Worm (Caenorhabditis elegans) whole organism, L2 larva: ENCODE measurements around the gene algn-3.

Experiments used
- C34F6.9 ChIP-seq: fragments of 150-350 bp; optimal IDR thresholded peaks from 2 replicates; lab custom pipeline; 2014; ENCODE audit warnings: missing biosample characterization, missing genetic modification characterization
- F13H6.1 ChIP-seq: sonication (generic microtip); optimal IDR thresholded peaks from 2 replicates; lab custom pipeline; 2016; ENCODE audit warnings: missing genetic modification characterization, missing compliant biosample characterization
- R02D3.7 ChIP-seq: fragments of 150-350 bp; optimal IDR thresholded peaks from 2 replicates; lab custom pipeline; 2014; ENCODE audit warnings: missing biosample characterization, missing genetic modification characterization
- Y55F3AM.14 ChIP-seq: fragments of 200-800 bp; sonication (Bioruptor generic); optimal IDR thresholded peaks from 2 replicates; lab custom pipeline; 2018; ENCODE audit warnings: mild to moderate bottlenecking, missing genetic modification characterization, missing compliant biosample characterization
- ZK546.5 ChIP-seq: sonication (generic microtip); optimal IDR thresholded peaks from 2 replicates; lab custom pipeline; 2017; ENCODE audit warnings: missing biosample characterization, missing genetic modification characterization
- aly-2 ChIP-seq: fragments of 150-350 bp; optimal IDR thresholded peaks from 2 replicates; lab custom pipeline; 2014; ENCODE audit warnings: missing biosample characterization, missing genetic modification characterization
- ama-1 ChIP-seq: fragments of 150-350 bp; optimal IDR thresholded peaks from 2 replicates; lab custom pipeline; 2018; ENCODE audit warnings: inconsistent platforms
- egl-27 ChIP-seq: sonication (generic microtip); optimal IDR thresholded peaks from 3 replicates; lab custom pipeline; 2017; ENCODE audit warnings: missing biosample characterization, missing genetic modification reagents, missing genetic modification characterization
- elt-1 ChIP-seq: fragments of 150-350 bp; optimal IDR thresholded peaks from 2 replicates; lab custom pipeline; 2014; ENCODE audit warnings: missing biosample characterization, missing genetic modification characterization
- lin-11 ChIP-seq: fragments of 150-350 bp; sonication (generic microtip); optimal IDR thresholded peaks from 2 replicates; lab custom pipeline; 2014; ENCODE audit warnings: missing biosample characterization, missing genetic modification characterization, inconsistent platforms, mixed read lengths
- lin-13 ChIP-seq: fragments of 150-350 bp; optimal IDR thresholded peaks from 2 replicates; lab custom pipeline; 2014; ENCODE audit warnings: missing biosample characterization, missing genetic modification reagents, missing genetic modification characterization
- lsy-2 ChIP-seq, 2 experiments: fragments of 150-350 bp in 1 of 2; sonication (generic microtip) in 1 of 2; optimal IDR thresholded peaks; 2 replicates each; lab custom pipeline; 2014 to 2017; ENCODE audit warnings: missing biosample characterization in 2 of 2, missing genetic modification characterization in 2 of 2
- mab-5 ChIP-seq: fragments of 150-350 bp; optimal IDR thresholded peaks from 2 replicates; lab custom pipeline; 2014; ENCODE audit warnings: missing biosample characterization, missing genetic modification characterization
- mbf-1 ChIP-seq: sonication (generic microtip); optimal IDR thresholded peaks from 2 replicates; lab custom pipeline; 2017; ENCODE audit warnings: missing biosample characterization, missing genetic modification characterization
- nhr-11 ChIP-seq: fragments of 150-350 bp; optimal IDR thresholded peaks from 2 replicates; lab custom pipeline; 2014; ENCODE audit warnings: missing biosample characterization, missing genetic modification characterization
- nhr-23 ChIP-seq: fragments of 150-350 bp; optimal IDR thresholded peaks from 2 replicates; lab custom pipeline; 2014; ENCODE audit warnings: missing biosample characterization, missing genetic modification reagents, missing genetic modification characterization
- nhr-25 ChIP-seq: fragments of 150-350 bp; sonication (generic microtip); optimal IDR thresholded peaks from 3 replicates; lab custom pipeline; 2014; ENCODE audit warnings: missing biosample characterization, missing genetic modification characterization
- nhr-77 ChIP-seq: fragments of 150-350 bp; optimal IDR thresholded peaks from 2 replicates; lab custom pipeline; 2014; ENCODE audit warnings: missing biosample characterization, missing genetic modification characterization
- sem-4 ChIP-seq: fragments of 150-350 bp; optimal IDR thresholded peaks from 2 replicates; lab custom pipeline; 2014; ENCODE audit warnings: missing biosample characterization, missing genetic modification reagents, missing genetic modification characterization
- skn-1 ChIP-seq: sonication (generic microtip); optimal IDR thresholded peaks from 2 replicates; lab custom pipeline; 2017; ENCODE audit warnings: missing biosample characterization, missing genetic modification characterization
- sma-9 ChIP-seq, 2 experiments: fragments of 150-350 bp in 1 of 2; sonication (generic microtip) in 1 of 2; optimal IDR thresholded peaks; 2 replicates each; lab custom pipeline; 2014 to 2016; ENCODE audit warnings: missing genetic modification characterization in 2 of 2, mild to moderate bottlenecking in 1 of 2, missing biosample characterization in 1 of 2, missing compliant biosample characterization in 1 of 2, missing genetic modification reagents in 1 of 2, moderate library complexity in 1 of 2
- snpc-4 ChIP-seq: fragments of 150-350 bp; optimal IDR thresholded peaks from 2 replicates; lab custom pipeline; 2014; ENCODE audit warnings: missing biosample characterization, missing genetic modification characterization
- unc-55 ChIP-seq: fragments of 150-350 bp; sonication (generic microtip); optimal IDR thresholded peaks from 3 replicates; lab custom pipeline; 2014; ENCODE audit warnings: missing biosample characterization, missing genetic modification reagents, missing genetic modification characterization
- unc-62 ChIP-seq: fragments of 150-350 bp; optimal IDR thresholded peaks from 2 replicates; lab custom pipeline; 2014; ENCODE audit warnings: missing biosample characterization, missing genetic modification reagents, missing genetic modification characterization
- ztf-11 ChIP-seq: sonication (generic microtip); optimal IDR thresholded peaks from 2 replicates; lab custom pipeline; 2017; ENCODE audit warnings: missing biosample characterization, missing genetic modification characterization
- ztf-4 ChIP-seq: fragments of 150-350 bp; optimal IDR thresholded peaks from 2 replicates; lab custom pipeline; 2014; ENCODE audit warnings: missing biosample characterization, missing genetic modification characterization

The algn-3 gene

DNA sequence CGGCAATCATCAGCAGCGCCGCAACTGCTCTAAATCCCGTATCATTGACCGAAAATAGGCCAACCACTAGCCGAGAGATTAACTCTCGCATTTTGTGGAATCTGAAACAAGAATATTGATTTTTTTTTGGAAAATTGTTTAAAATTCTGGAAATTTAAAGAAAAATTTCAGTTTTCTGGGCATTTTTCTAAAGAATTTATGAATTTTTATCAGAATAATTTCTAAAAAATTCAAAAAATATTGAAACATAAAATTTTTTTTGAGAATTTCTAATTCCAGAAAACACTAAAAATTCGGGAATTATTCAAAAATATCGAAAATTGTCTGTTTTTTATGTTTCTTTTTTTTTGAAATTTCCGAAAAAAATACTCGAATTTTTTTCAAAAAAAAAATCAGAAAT, at the start of gene algn-3:
algn-3 (minus strand) TSS at position 101 of the 400 bp plus-strand sequence.
- TF ChIP-seq nhr-77 (tag; lab: Kevin White, UChicago) (no peak), snpc-4 (tag; lab: Kevin White, UChicago) (no peak), lsy-2 (tag; optimal IDR thresholded peaks at IDR 0.05; lab: Kevin White, UChicago) (no peak), C34F6.9 (tag; lab: Kevin White, UChicago) (no peak), lin-13 (no peak), lin-11 (tag; lab: Kevin White, UChicago) (no peak), R02D3.7 (tag; lab: Kevin White, UChicago) (no peak), Y55F3AM.14 (GFP tag; lab: Kevin White, UChicago) (no peak), elt-1 (tag; lab: Kevin White, UChicago) (no peak), egl-27 (tag; lab: Kevin White, UChicago) (no peak), ztf-11 (tag; lab: Kevin White, UChicago) (no peak), sma-9 (GFP tag; optimal IDR thresholded peaks at IDR 0.05; lab: Kevin White, UChicago) (no peak), sma-9 (tag; optimal IDR thresholded peaks at IDR 0.05; lab: Kevin White, UChicago) (no peak), aly-2 (tag; lab: Kevin White, UChicago) (no peak), nhr-25 (tag; lab: Kevin White, UChicago) (no peak)

ce11 chrII:14178233-14178969, 45.8 kb upstream of the algn-3 start, which contains the start of gene efhd-1:
Gene efhd-1 (plus strand): TSS chrII:14178814.
- no peak for TF ChIP-seq skn-1 (tag; lab: Kevin White, UChicago)
- peak; percentile 31 for TF ChIP-seq unc-55 (GFP tag; lab: Kevin White, UChicago)
- no peak for TF ChIP-seq lin-13
- peak; percentile 29 for TF ChIP-seq F13H6.1 (tag; lab: Kevin White, UChicago)
- TF ChIP-seq aly-2 (tag; lab: Kevin White, UChicago) = no peak
- no peak for TF ChIP-seq sem-4 (tag; lab: Kevin White, UChicago)

ce11 chrII:14176642-14177041, 44.0 kb upstream of the algn-3 start:
- TF ChIP-seq F13H6.1 (tag; lab: Kevin White, UChicago) (peak; percentile 28), nhr-23 (tag; lab: Kevin White, UChicago) (no peak), ZK546.5 (tag; lab: Kevin White, UChicago) (no peak), nhr-77 (tag; lab: Kevin White, UChicago) (no peak)

- no peak for TF ChIP-seq skn-1 (tag; lab: Kevin White, UChicago)
Measured at ce11 chrII:14175099-14175498, 42.5 kb upstream of the algn-3 start, which contains the start of gene Y48B6A.5. Gene Y48B6A.5 (minus strand): TSS chrII:14175199.

ce11 chrII:14173176-14173575, 40.5 kb upstream of the algn-3 start:
- TF ChIP-seq ztf-4 (tag; lab: Kevin White, UChicago) (no peak), ama-1 (lab: Kevin White, UChicago) (no peak), snpc-4 (tag; lab: Kevin White, UChicago) (no peak), unc-62 (GFP tag; lab: Kevin White, UChicago) (no peak), elt-1 (tag; lab: Kevin White, UChicago) (no peak), nhr-11 (tag; lab: Kevin White, UChicago) (no peak), unc-55 (GFP tag; lab: Kevin White, UChicago) (no peak), ZK546.5 (tag; lab: Kevin White, UChicago) (no peak), mbf-1 (tag; lab: Kevin White, UChicago) (no peak), skn-1 (tag; lab: Kevin White, UChicago) (no peak), egl-27 (tag; lab: Kevin White, UChicago) (no peak)

DNA sequence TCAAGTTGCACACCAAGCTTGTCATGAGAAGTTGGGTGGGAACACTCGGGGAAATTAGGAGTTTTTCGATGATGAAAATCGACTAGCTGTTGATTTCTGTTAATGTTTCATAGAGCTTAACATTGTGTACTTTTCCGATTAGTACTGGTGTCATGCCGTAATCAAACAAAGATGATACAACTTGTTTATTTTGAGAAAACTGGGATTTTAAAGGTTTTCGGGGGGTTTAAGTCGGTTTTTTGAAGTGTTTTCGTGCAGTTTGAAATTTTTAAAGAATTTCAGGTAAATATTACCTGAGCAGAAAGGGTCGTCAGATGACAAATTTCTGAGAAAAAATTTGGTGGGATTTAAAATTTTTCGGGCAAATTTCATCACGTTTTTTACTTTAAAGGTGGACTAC, 38.9 kb upstream of the algn-3 start, which contains the start of gene eat-2:
eat-2 (minus strand) TSS at position 101 of the 400 bp plus-strand sequence.
- TF ChIP-seq snpc-4 (tag; lab: Kevin White, UChicago) (no peak), nhr-11 (tag; lab: Kevin White, UChicago) (no peak), egl-27 (tag; lab: Kevin White, UChicago) (no peak), mbf-1 (tag; lab: Kevin White, UChicago) (no peak), nhr-23 (tag; lab: Kevin White, UChicago) (no peak), skn-1 (tag; lab: Kevin White, UChicago) (no peak), C34F6.9 (tag; lab: Kevin White, UChicago) (no peak), mab-5 (tag; lab: Kevin White, UChicago) (no peak)
